Worm (Caenorhabditis elegans) whole organism, early embryonic: Measurements from ENCODE around the gene D1005.2.

ENCODE experiments used
- F13C5.2 ChIP-seq: sonication (generic microtip); optimal IDR thresholded peaks from 2 replicates; lab custom pipeline; 2017; ENCODE audit warnings: mild to moderate bottlenecking, missing genetic modification characterization, inconsistent platforms, missing compliant biosample characterization
- aly-1 ChIP-seq: sonication (generic microtip); optimal IDR thresholded peaks from 2 replicates; lab custom pipeline; 2016; ENCODE audit warnings: missing genetic modification characterization, missing compliant biosample characterization
- ama-1 ChIP-seq: fragments of 150-350 bp; optimal IDR thresholded peaks from 2 replicates; lab custom pipeline; 2014
- ceh-13 ChIP-seq: fragments of 200-800 bp; sonication (Bioruptor generic); optimal IDR thresholded peaks from 2 replicates; lab custom pipeline; 2018; ENCODE audit warnings: mild to moderate bottlenecking, missing genetic modification characterization, missing compliant biosample characterization
- ceh-36 ChIP-seq: sonication (generic microtip); optimal IDR thresholded peaks from 2 replicates; lab custom pipeline; 2016; ENCODE audit warnings: missing genetic modification characterization, inconsistent platforms, missing compliant biosample characterization
- flt-1 ChIP-seq: fragments of 200-800 bp; sonication (Bioruptor generic); IDR thresholded peaks from 2 replicates; pipeline ENCODE4 v1.3.6; 2022; ENCODE audit warnings: missing genetic modification characterization, missing compliant biosample characterization
- pes-1 ChIP-seq: fragments of 200-800 bp; sonication (Bioruptor generic); IDR thresholded peaks from 2 replicates; pipeline ENCODE4 v1.3.6; 2022; ENCODE audit warnings: missing genetic modification reagents, missing genetic modification characterization, missing compliant biosample characterization
- tbx-37 ChIP-seq: fragments of 200-800 bp; sonication (Bioruptor generic); conservative IDR thresholded peaks from 2 replicates; pipeline ENCODE4 v1.3.6; 2022; ENCODE audit warnings: missing genetic modification reagents, missing genetic modification characterization, missing compliant biosample characterization
- tra-4 ChIP-seq: sonication (generic microtip); optimal IDR thresholded peaks from 2 replicates; lab custom pipeline; 2017; ENCODE audit warnings: missing genetic modification characterization, missing compliant biosample characterization

ce11 chrX:1499499-1499898 is 40.7 kb downstream of the D1005.2 start:
- no peak for TF ChIP-seq F13C5.2 (tag; lab: Kevin White, UChicago)
- no peak for TF ChIP-seq ama-1 (lab: Kevin White, UChicago)
- TF ChIP-seq ceh-13 (GFP tag; lab: Kevin White, UChicago) = no peak
- no peak for TF ChIP-seq tra-4
- no peak for TF ChIP-seq flt-1 (GFP tag; lab: Robert Waterston, UW)
- TF ChIP-seq pes-1 (GFP tag; lab: Robert Waterston, UW) = no peak
- TF ChIP-seq tbx-37 (GFP tag; lab: Robert Waterston, UW) = no peak
- TF ChIP-seq aly-1 (tag; lab: Kevin White, UChicago) = no peak
- TF ChIP-seq ceh-36 (tag; lab: Kevin White, UChicago) = no peak
